Worm (Caenorhabditis elegans) whole organism, dauer: Measurements from ENCODE around the gene gst-42.

Experiments
- unc-62 ChIP-seq: sonication (generic microtip); optimal IDR thresholded peaks from 2 replicates; lab custom pipeline; 2017; ENCODE audit warnings: missing biosample characterization, missing genetic modification reagents, missing genetic modification characterization

gst-42 gene

DNA sequence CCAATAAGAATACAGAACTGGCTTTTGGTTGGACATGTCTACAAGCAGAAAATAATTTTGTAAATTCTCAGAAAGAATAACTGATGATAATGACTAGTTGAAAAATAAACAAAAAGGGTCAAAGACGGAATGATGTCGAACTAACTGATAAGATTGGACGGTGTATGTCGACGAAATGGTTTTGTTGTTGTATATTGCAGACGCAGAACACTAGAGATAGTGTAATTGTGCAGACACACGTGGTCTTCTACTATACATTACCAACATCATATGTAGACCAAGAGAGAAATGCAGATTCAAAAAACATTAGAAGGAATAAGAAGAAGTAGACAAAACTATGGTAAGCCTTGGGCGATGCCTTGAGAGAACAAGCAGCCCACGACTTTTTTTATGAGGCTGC is at the start of gene gst-42, which contains the start of gene D1053.2:
gst-42 (minus strand) TSS at position 176 of the 400 bp plus-strand sequence.
D1053.2 (plus strand) TSS at position 391 of the 400 bp plus-strand sequence.
- TF ChIP-seq unc-62 (GFP tag; lab: Kevin White, UChicago) = no peak

DNA sequence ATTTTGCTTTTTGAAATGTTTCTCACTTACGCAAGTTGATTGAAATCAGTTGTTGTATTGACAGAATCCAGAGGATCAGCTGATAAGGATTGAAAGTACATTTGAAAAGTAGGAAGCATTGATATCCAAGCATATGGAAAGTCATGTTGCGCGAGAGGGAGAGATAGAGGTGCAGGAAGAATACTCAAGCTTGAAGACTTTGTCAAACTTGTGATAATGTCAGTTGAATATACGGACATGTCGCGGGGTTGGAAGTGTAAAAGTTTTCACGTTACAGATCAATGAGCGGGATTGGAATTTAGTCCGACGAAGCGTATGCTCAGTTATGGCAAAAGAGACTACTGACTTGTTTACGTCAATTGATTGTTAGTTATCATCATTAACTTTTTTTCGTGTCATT is 41.5 kb upstream of the gst-42 start, which contains the start of gene ttx-3:
ttx-3 (minus strand) TSS at position 101 of the 400 bp plus-strand sequence.
- TF ChIP-seq unc-62 (GFP tag; lab: Kevin White, UChicago) = no peak

DNA sequence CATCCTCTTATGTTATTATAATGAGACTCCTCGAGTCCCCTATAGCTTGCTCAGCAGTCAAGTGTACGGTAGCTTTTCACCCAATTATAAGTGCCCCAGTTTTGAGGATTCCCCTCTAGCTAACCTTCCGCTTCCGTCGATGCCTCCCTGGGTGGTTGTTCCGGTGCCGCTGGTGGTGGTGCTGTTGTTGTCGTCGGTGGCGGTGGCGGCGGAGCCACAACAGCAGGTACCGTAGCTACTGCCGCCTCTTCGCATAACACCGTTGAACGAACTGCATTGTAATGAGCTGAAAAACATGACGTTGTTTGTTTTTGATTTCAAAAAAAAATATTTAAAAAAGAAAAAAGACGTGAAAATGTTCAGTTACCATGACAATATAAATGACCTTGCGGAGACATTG is 38.7 kb upstream of the gst-42 start:
- no peak for TF ChIP-seq unc-62 (GFP tag; lab: Kevin White, UChicago)

DNA sequence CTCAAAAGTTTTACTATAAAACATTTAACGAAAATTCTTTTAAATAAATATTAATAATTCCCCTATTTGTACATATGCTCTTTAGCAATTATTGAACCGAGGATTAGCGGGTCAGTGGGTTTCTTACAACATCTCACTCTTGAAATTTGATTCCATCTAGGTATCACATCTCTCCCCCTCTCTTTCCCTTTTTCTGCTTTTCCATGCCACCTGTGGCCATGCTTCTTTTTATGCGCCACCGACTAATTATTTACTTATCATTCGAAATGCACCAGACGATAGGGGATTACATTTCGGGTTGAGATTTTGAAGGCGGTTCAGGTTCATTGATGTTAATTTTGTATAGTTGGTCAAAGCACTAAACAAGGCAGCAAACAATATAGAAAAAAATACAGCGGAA is 38.1 kb upstream of the gst-42 start:
- TF ChIP-seq unc-62 (GFP tag; lab: Kevin White, UChicago) = no peak

DNA sequence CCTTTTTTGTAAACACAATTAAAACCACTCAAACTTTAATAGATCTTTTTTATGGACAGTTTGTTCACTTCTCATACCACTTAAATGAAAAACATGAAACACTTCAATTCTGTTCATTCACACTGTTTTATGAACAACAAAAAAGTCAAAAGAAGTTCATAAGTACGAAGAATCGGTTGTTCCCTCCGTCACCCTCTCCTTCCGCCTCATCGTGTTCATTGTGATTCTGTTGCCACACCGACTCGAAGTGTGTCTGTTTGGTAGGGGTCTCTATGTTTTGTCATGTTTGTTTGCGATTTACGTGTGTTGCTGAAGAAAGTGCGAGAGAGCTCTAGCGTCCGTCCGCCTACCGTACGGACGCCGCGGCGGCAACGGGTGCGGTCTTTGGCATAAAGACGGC is 31.1 kb upstream of the gst-42 start, which contains the start of gene lact-7:
lact-7 (plus strand) TSS at position 301 of the 400 bp plus-strand sequence.
- no peak for TF ChIP-seq unc-62 (GFP tag; lab: Kevin White, UChicago)

DNA sequence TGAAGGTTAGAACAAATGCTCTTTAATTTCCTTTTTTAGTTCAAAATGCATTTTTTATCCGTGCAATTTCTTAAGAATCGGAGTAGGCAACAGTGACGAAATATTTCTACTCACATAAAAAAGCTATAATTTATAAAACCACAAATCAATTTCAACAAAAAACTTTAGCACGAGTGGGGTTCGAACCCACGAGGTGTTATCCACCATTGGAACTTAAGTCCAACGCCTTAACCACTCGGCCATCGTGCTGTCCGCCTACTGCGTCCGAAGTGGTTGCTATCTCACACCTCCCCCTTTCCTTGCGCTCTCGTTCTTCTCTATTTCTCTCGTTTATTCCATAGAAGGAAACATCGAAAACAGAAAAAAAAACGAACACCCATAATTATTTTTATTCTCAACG is 29.9 kb upstream of the gst-42 start:
- no peak for TF ChIP-seq unc-62 (GFP tag; lab: Kevin White, UChicago)

DNA sequence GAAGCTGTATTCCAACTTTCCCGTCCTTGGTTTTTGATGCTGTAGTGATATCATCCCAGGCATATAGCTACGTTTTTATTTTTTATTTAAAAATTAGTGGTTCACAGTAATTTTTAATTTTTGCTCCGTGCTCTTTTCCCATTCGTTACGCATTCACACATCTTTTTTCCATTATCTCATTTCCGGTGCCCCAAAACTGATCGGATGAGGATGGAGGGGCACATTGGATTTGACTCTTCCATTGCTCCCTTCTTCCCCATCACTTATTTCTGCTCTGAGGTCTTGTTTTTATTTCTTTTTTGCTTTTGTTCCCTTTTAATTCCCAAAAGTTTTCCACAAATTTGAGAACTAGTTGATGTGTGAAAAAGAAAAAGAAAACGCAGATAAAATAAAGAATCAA is 25.4 kb upstream of the gst-42 start:
- TF ChIP-seq unc-62 (GFP tag; lab: Kevin White, UChicago) = no peak

DNA sequence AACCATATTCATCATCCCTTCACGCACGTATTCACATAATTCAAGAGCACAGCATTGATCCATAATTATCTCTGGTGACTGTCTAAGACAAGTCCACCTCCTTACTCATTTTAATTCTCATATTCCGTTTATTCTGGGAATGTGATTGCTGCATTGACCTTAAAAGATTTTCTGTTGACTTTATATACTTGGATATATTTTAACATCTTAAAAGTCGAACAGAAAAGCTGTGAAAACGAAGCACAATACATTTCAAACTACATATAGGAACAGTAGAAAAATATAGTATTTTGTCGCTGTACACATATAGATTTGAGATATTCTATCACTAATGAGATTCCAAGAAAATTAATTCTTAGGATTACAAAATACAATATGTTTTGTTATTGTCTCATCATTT is 24.6 kb upstream of the gst-42 start:
- TF ChIP-seq unc-62 (GFP tag; lab: Kevin White, UChicago) = no peak

DNA sequence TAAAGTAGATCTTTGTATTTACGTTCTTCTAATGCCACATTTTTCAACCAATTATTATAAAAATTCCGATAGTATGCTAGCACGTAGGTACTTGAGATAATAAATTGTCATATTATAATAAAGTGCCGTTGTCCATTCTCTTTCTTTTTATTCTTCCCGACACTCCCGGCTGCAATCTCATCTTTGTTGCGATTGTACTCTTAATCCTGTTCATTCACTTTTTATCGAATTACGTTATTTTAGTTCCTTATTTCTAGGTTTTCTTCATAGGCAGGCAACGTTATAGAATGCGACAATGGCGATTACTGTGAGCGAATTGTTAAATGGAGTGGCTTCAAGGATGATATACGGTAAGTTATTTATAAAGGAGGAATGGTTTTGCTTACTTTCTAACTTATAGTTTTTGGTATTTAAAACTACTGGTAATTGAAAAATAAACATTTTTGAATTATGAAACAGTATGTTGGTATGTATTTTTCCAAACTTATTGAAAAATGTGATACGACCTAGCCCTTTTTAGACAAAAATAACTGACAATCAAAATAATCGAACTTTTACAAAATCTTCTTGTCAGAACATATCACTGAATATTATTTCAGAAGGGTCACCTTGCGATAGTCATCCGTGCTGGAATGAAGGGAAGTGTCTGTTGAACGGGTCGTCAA is 18.2 kb upstream of the gst-42 start, which contains the start of gene C40H5.2:
C40H5.2 (plus strand) TSS at position 256 of the 665 bp plus-strand sequence.
- no peak for TF ChIP-seq unc-62 (GFP tag; lab: Kevin White, UChicago)

DNA sequence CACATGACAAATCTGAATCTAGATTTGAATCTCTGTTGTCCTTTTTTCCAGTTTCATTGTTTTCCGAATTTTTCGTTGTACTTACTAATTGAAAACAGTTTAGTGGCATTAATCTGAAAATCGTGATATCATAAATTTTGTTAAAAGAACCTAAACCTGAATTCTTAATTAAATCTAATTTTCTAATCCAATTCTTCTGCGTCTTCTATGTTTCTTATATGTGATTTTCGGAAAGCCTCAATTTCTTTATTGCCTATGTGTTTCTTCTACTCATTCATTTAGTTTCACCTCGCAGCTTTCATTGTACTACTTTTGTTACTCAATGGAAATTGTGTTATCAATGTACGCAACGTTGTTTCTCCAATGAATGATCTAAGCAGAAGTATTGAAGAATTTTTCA is 16.0 kb upstream of the gst-42 start:
- TF ChIP-seq unc-62 (GFP tag; lab: Kevin White, UChicago) = no peak

DNA sequence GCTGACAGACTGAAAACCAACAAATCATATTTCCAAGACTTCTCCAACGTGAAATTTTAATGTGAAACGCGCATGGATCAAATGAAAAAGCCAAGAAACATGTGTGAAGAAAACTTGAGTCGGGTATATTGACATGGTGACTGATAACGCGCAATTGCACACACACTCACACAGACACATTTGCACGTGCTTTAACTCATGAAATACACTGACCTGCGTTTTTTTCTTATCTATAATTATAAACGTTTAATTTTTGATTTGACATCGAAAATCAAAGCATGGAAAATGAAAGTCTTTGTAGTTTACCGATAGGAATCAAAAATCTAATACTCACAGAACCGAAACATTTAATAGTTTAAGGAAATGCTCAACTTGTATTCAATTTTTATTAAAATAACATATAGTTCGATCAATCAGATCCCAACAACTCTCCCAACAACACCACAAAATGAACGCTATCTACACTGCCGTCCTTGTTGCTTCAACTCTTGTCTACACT is 10.9 kb upstream of the gst-42 start, which contains the start of gene nspa-9:
nspa-9 (plus strand) TSS at position 449 of the 499 bp plus-strand sequence.
- no peak for TF ChIP-seq unc-62 (GFP tag; lab: Kevin White, UChicago)

DNA sequence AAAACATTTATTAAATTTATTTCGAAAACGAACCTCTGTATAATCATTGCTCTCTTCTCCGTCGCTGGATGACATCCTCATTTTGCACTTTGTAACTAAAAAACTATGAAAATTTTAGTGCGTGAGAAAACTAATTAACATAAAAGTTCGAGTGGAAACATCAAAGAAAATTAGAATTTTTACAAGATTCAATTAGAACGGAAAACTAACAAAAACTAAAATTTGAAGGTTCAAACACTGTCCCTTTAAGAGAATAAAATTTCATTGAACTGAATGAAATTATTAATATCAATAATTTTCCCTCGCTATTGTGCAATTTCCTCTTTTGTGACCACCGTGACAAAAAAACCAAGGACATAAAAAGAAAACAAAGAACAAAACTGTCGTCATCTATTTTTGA is 9.3 kb upstream of the gst-42 start, which contains the start of gene D1053.3:
D1053.3 (minus strand) TSS at position 101 of the 400 bp plus-strand sequence.
- TF ChIP-seq unc-62 (GFP tag; lab: Kevin White, UChicago) = no peak

DNA sequence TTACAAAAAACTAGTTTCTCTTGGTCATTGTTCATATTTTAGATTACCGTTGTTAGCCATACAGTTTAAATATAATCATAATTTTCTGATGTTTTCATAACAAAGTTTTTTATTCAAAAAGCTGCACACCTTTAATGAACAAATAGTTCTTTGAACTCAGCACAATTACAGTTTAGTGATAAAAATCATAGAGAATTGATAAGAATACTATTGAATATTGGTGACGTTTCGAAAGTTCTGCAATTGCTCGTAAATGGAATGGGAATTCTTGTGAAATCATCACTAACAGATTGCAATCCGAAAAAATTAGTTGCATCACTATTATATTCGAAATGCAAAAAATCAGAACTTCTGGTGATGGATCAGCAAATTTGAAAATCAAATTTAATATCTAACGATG is 6.4 kb upstream of the gst-42 start:
- TF ChIP-seq unc-62 (GFP tag; lab: Kevin White, UChicago) = no peak

DNA sequence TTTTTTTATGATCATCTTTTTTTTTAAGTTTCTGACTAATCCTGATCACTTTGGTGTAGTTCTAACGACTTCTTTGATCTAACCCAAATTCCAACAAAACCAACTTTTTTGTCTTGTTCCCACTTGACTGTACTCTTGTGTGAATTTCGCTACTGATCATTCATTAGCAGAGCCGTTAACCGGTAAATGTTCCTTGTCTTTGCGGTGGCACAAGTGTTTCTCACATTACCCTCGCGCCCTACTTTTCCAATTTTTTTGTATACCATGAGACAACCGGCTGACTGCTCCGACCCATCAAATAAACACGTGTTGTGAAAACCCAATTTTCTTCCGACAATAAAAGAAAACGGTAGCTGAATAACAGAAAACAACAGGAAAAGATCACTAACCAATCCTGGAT is 5.0 kb upstream of the gst-42 start:
- no peak for TF ChIP-seq unc-62 (GFP tag; lab: Kevin White, UChicago)

DNA sequence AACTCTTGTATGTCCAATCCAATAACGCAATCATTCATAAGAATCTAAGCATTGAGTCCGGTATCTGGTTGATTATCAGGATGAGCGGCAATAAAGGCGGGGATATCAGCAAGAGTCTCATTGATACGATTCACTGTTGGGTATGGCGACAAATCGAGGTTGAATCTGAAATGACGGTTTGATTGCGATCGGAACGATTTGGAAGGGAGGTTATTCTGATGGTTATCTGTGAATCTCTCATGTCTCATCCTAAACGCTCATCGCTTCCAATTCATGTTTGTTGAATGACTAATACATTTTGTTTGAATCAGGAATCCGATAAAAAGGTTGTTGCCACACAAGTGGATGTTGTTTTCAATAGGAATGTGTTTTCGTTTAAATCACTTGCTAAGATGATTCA is 1.3 kb downstream of the gst-42 start:
- TF ChIP-seq unc-62 (GFP tag; lab: Kevin White, UChicago) = no peak

DNA sequence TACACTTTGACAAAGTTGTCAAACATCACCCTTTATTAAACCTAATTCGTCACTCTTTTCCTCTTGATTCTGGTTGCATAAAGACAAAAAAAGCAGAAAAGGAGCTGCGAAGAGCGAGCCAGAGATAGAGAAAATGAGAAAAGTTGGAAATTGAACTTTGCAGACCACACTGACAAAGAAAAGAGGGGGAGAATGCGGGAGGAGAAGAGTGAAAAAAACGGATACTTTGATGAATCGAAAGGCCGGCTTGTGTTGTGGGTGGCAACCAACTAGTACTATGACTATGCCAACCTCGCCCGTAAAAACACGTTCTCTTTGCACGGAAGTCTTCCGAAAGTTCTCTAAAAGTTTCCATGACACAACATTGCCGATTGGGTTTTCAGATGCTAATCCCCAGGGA is 2.1 kb downstream of the gst-42 start:
- TF ChIP-seq unc-62 (GFP tag; lab: Kevin White, UChicago) = no peak

DNA sequence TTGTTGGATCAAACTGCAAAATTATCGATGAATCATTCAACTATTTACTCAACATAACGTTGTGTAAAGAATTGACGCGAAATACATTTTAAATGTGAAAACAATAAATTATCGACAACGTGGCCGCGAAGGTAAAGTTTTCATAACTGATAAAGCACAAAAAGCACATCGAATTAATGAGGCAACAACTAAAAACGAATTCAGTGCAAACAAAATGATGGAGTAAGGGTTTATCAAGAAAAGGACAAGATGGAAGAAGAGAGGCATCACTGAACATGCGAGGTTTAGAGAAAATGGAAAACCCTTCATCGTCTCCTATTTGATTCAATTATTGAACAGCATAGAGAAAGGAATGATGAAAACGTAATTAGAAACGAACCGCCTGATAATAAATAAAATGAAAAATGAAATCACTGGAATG is 3.9 kb downstream of the gst-42 start, which contains the start of gene D1053.4:
D1053.4 (minus strand) TSS at position 20 of the 421 bp plus-strand sequence.
- no peak for TF ChIP-seq unc-62 (GFP tag; lab: Kevin White, UChicago)
